Worm (Caenorhabditis elegans) whole organism, late embryonic: ENCODE results near the gene F22E12.3.

ENCODE experiments used
- C08G9.2 ChIP-seq: sonication (generic microtip); optimal IDR thresholded peaks from 2 replicates; lab custom pipeline; 2016; ENCODE audit warnings: mild to moderate bottlenecking, missing genetic modification characterization, moderate library complexity, missing compliant biosample characterization
- C38D4.7 ChIP-seq: fragments of 200-800 bp; sonication (Bioruptor generic); optimal IDR thresholded peaks from 2 replicates; lab custom pipeline; 2018; ENCODE audit warnings: mild to moderate bottlenecking, missing genetic modification characterization, moderate library complexity, missing compliant biosample characterization
- F13H6.1 ChIP-seq: sonication (generic microtip); optimal IDR thresholded peaks from 2 replicates; lab custom pipeline; 2016; ENCODE audit warnings: missing genetic modification characterization, missing compliant biosample characterization
- K09A11.1 ChIP-seq: sonication (generic microtip); optimal IDR thresholded peaks from 2 replicates; lab custom pipeline; 2017; ENCODE audit warnings: antibody characterized with exemption, mild to moderate bottlenecking, missing genetic modification characterization, missing compliant biosample characterization; ENCODE audit not compliant: insufficient read depth
- Y22D7AL.16 ChIP-seq: sonication (generic microtip); optimal IDR thresholded peaks from 2 replicates; lab custom pipeline; 2016; ENCODE audit warnings: missing genetic modification characterization, missing compliant biosample characterization
- ceh-30 ChIP-seq: fragments of 150-350 bp; optimal IDR thresholded peaks from 2 replicates; lab custom pipeline; 2014; ENCODE audit warnings: missing biosample characterization, missing genetic modification characterization
- ceh-31 ChIP-seq: sonication (generic microtip); optimal IDR thresholded peaks from 2 replicates; lab custom pipeline; 2016; ENCODE audit warnings: missing genetic modification characterization, missing compliant biosample characterization
- ceh-34 ChIP-seq: sonication (generic microtip); optimal IDR thresholded peaks from 2 replicates; lab custom pipeline; 2016; ENCODE audit warnings: mild to moderate bottlenecking, missing genetic modification characterization, missing compliant biosample characterization
- ceh-45 ChIP-seq: fragments of 200-800 bp; sonication (Bioruptor generic); IDR thresholded peaks from 2 replicates; pipeline ENCODE4 v1.3.6; 2022; ENCODE audit warnings: missing genetic modification reagents, missing genetic modification characterization, missing compliant biosample characterization
- ceh-6 ChIP-seq: fragments of 200-800 bp; sonication (Bioruptor generic); optimal IDR thresholded peaks from 2 replicates; lab custom pipeline; 2018; ENCODE audit warnings: mild to moderate bottlenecking, missing genetic modification characterization, missing compliant biosample characterization
- ceh-9 ChIP-seq: sonication (generic microtip); optimal IDR thresholded peaks from 2 replicates; lab custom pipeline; 2016; ENCODE audit warnings: mild to moderate bottlenecking, missing genetic modification characterization, inconsistent platforms, missing compliant biosample characterization
- dve-1 ChIP-seq: sonication (generic microtip); optimal IDR thresholded peaks from 2 replicates; lab custom pipeline; 2017; ENCODE audit warnings: antibody characterized with exemption, mild to moderate bottlenecking, missing genetic modification characterization, missing compliant biosample characterization
- ets-4 ChIP-seq: sonication (generic microtip); optimal IDR thresholded peaks from 2 replicates; lab custom pipeline; 2016; ENCODE audit warnings: missing genetic modification characterization, missing compliant biosample characterization
- fax-1 ChIP-seq: sonication (generic microtip); optimal IDR thresholded peaks from 2 replicates; lab custom pipeline; 2016; ENCODE audit warnings: missing genotype, missing genetic modification characterization, missing compliant biosample characterization
- fkh-10 ChIP-seq: fragments of 150-350 bp; optimal IDR thresholded peaks from 2 replicates; lab custom pipeline; 2014; ENCODE audit warnings: missing biosample characterization, missing genetic modification reagents, missing genetic modification characterization
- hlh-13 ChIP-seq: fragments of 200-800 bp; sonication (Bioruptor generic); optimal IDR thresholded peaks from 2 replicates; lab custom pipeline; 2018; ENCODE audit warnings: mild to moderate bottlenecking, missing genetic modification characterization, missing compliant biosample characterization
- hlh-6 ChIP-seq: sonication (generic microtip); optimal IDR thresholded peaks from 2 replicates; lab custom pipeline; 2016; ENCODE audit warnings: missing genotype, missing genetic modification characterization, missing compliant biosample characterization
- lim-6 ChIP-seq: sonication (generic microtip); optimal IDR thresholded peaks from 2 replicates; lab custom pipeline; 2016; ENCODE audit warnings: missing genetic modification characterization, missing compliant biosample characterization
- lin-11 ChIP-seq: fragments of 200-800 bp; sonication (Bioruptor generic); optimal IDR thresholded peaks from 2 replicates; lab custom pipeline; 2018; ENCODE audit warnings: mild to moderate bottlenecking, missing genetic modification characterization, missing compliant biosample characterization
- madf-2 ChIP-seq: sonication (generic microtip); optimal IDR thresholded peaks from 2 replicates; lab custom pipeline; 2017; ENCODE audit warnings: missing genetic modification characterization, missing compliant biosample characterization
- mec-3 ChIP-seq: sonication (generic microtip); optimal IDR thresholded peaks from 2 replicates; lab custom pipeline; 2016; ENCODE audit warnings: borderline replicate concordance, missing genetic modification characterization, missing compliant biosample characterization
- nhr-11 ChIP-seq: fragments of 150-350 bp; optimal IDR thresholded peaks from 2 replicates; lab custom pipeline; 2014; ENCODE audit warnings: missing biosample characterization, missing genetic modification characterization
- nhr-232 ChIP-seq: sonication (generic microtip); optimal IDR thresholded peaks from 2 replicates; lab custom pipeline; 2016; ENCODE audit warnings: missing genetic modification characterization, missing compliant biosample characterization
- npax-4 ChIP-seq: sonication (generic microtip); optimal IDR thresholded peaks from 2 replicates; lab custom pipeline; 2016; ENCODE audit warnings: missing genetic modification characterization, missing compliant biosample characterization
- pha-4 ChIP-seq: fragments of 150-350 bp; optimal IDR thresholded peaks from 2 replicates; lab custom pipeline; 2018; ENCODE audit warnings: missing biosample characterization, missing genetic modification reagents, missing genetic modification characterization
- pqm-1 ChIP-seq: sonication (generic microtip); optimal IDR thresholded peaks from 2 replicates; lab custom pipeline; 2016; ENCODE audit warnings: missing genetic modification characterization, missing compliant biosample characterization
- pros-1 ChIP-seq: fragments of 150-350 bp; optimal IDR thresholded peaks from 2 replicates; lab custom pipeline; 2014; ENCODE audit warnings: missing biosample characterization, missing genetic modification reagents, missing genetic modification characterization
- ref-2 ChIP-seq: sonication (generic microtip); optimal IDR thresholded peaks from 2 replicates; lab custom pipeline; 2016; ENCODE audit warnings: missing genetic modification characterization, missing compliant biosample characterization
- sdc-2 ChIP-seq: sonication (generic microtip); optimal IDR thresholded peaks from 2 replicates; lab custom pipeline; 2016; ENCODE audit warnings: missing genotype, missing genetic modification characterization, missing compliant biosample characterization
- sox-2 ChIP-seq: fragments of 200-800 bp; sonication (Bioruptor generic); IDR thresholded peaks from 2 replicates; pipeline ENCODE4 v1.3.6; 2022; ENCODE audit warnings: missing genetic modification reagents, missing genetic modification characterization, missing compliant biosample characterization
- syd-9 ChIP-seq: sonication (generic microtip); optimal IDR thresholded peaks from 2 replicates; lab custom pipeline; 2016; ENCODE audit warnings: mild to moderate bottlenecking, missing genetic modification characterization, moderate library complexity, missing compliant biosample characterization
- unc-3 ChIP-seq, 2 experiments: fragments of 200-800 bp in 1 of 2; sonication (Bioruptor generic) in 1 of 2; sonication (generic microtip) in 1 of 2; conservative IDR thresholded peaks in 1 of 2; optimal IDR thresholded peaks in 1 of 2; 2 replicates each; pipeline versions ENCODE4 v1.3.6 to Lab custom; 2016 to 2022; ENCODE audit warnings: missing compliant biosample characterization in 2 of 2, missing genetic modification characterization in 2 of 2, missing genetic modification reagents in 1 of 2
- unc-42 ChIP-seq: sonication (generic microtip); optimal IDR thresholded peaks from 2 replicates; lab custom pipeline; 2016; ENCODE audit warnings: missing genotype, missing genetic modification characterization, missing compliant biosample characterization
- unc-55 ChIP-seq: sonication (generic microtip); optimal IDR thresholded peaks from 2 replicates; lab custom pipeline; 2017; ENCODE audit warnings: missing biosample characterization, missing genetic modification reagents, missing genetic modification characterization
- unc-86 ChIP-seq: sonication (generic microtip); optimal IDR thresholded peaks from 2 replicates; lab custom pipeline; 2016; ENCODE audit warnings: missing genetic modification characterization, missing compliant biosample characterization

The F22E12.3 gene

DNA sequence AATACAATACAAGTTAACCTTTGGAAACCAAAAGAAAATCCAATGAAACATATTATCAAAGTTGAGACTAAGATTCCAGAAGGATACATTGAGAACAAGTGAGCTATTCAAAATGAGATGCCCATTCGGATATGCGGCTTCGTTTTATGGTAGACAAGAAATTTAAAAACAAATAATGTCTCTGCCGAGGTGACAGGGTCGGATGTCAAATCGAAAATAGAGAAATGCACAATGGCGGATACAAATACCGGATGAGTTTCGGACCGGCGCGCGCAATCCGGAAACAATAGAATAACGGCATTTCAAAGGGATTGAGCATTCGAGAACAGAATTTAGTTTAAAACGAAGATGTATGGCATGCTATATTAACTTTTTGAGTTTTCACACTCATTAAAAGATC is at the start of gene F22E12.3:
TSS of gene F22E12.3 (minus strand) at position 101 of the 400 bp plus-strand sequence.
- TF ChIP-seq ref-2 (no peak), ceh-9 (no peak), syd-9 (tag; lab: Kevin White, UChicago) (no peak), sox-2 (GFP tag; lab: Robert Waterston, UW) (no peak), C08G9.2 (no peak), C38D4.7 (GFP tag; lab: Kevin White, UChicago) (no peak), hlh-6 (no peak), dve-1 (tag; lab: Kevin White, UChicago) (no peak), mec-3 (tag; lab: Kevin White, UChicago) (no peak), Y22D7AL.16 (tag; lab: Kevin White, UChicago) (no peak), pqm-1 (tag; lab: Kevin White, UChicago) (no peak), lim-6 (tag; lab: Kevin White, UChicago) (no peak), ceh-45 (GFP tag; lab: Robert Waterston, UW) (no peak)

DNA sequence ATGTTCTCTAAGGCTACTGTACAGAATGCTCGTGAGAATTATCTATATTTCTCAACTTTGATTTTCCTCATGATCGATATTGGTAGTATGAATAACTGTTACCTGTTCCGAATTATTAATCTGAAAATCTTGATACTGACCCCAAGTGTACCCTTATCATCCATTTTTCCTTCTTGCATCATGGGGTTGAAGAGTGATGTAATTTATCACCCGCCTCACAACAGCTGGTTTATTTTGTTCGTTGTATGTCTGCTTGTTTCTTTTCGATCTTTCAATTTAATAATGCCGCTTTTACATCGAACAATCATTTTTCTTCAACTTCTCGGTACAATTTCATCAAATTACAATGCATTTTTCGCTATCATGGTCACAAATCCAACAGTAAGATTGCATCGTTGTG is 45.7 kb upstream of the F22E12.3 start, which contains the start of gene C35A5.6:
TSS of gene C35A5.6 (plus strand) at position 283 of the 400 bp plus-strand sequence.
- no peak for TF ChIP-seq unc-3 (GFP tag; conservative IDR thresholded peaks at IDR 0.05; lab: Robert Waterston, UW)
- no peak for TF ChIP-seq unc-3 (tag; optimal IDR thresholded peaks at IDR 0.05; lab: Kevin White, UChicago)
- no peak for TF ChIP-seq madf-2 (tag; lab: Kevin White, UChicago)
- TF ChIP-seq hlh-13: no peak
- TF ChIP-seq K09A11.1 (tag; lab: Kevin White, UChicago): no peak
- TF ChIP-seq sox-2 (GFP tag; lab: Robert Waterston, UW): no peak
- TF ChIP-seq pros-1 (tag; lab: Kevin White, UChicago): no peak
- TF ChIP-seq fax-1: no peak
- no peak for TF ChIP-seq fkh-10 (GFP tag; lab: Kevin White, UChicago)
- TF ChIP-seq npax-4 (tag; lab: Kevin White, UChicago): no peak

ce11 chrV:10505553-10505952 is 42.4 kb upstream of the F22E12.3 start, which contains the start of gene C35A5.5:
Gene C35A5.5, plus strand, starts transcription at chrV:10505853.
- no peak for TF ChIP-seq unc-86 (tag; lab: Kevin White, UChicago)
- TF ChIP-seq nhr-232 (tag; lab: Kevin White, UChicago): no peak
- no peak for TF ChIP-seq K09A11.1 (tag; lab: Kevin White, UChicago)
- no peak for TF ChIP-seq F13H6.1 (tag; lab: Kevin White, UChicago)
- TF ChIP-seq pqm-1 (tag; lab: Kevin White, UChicago): no peak
- no peak for TF ChIP-seq nhr-11
- TF ChIP-seq mec-3 (tag; lab: Kevin White, UChicago): no peak
- no peak for TF ChIP-seq ceh-34 (tag; lab: Kevin White, UChicago)
- no peak for TF ChIP-seq syd-9 (tag; lab: Kevin White, UChicago)
- no peak for TF ChIP-seq unc-55 (GFP tag; lab: Kevin White, UChicago)
- TF ChIP-seq pros-1 (tag; lab: Kevin White, UChicago): no peak
- TF ChIP-seq npax-4 (tag; lab: Kevin White, UChicago): no peak
- no peak for TF ChIP-seq fkh-10 (GFP tag; lab: Kevin White, UChicago)

- TF ChIP-seq unc-42: no peak
- no peak for TF ChIP-seq hlh-6
- TF ChIP-seq lin-11 (tag; lab: Kevin White, UChicago): no peak
- no peak for TF ChIP-seq ceh-31
- no peak for TF ChIP-seq unc-86 (tag; lab: Kevin White, UChicago)
- TF ChIP-seq sdc-2 (tag; lab: Kevin White, UChicago): no peak
- no peak for TF ChIP-seq pha-4
- no peak for TF ChIP-seq ceh-30 (tag; lab: Kevin White, UChicago)
- no peak for TF ChIP-seq mec-3 (tag; lab: Kevin White, UChicago)
- no peak for TF ChIP-seq ceh-6 (GFP tag; lab: Kevin White, UChicago)
- TF ChIP-seq K09A11.1 (tag; lab: Kevin White, UChicago): no peak
- no peak for TF ChIP-seq ets-4
Measured at ce11 chrV:10503893-10504292, 40.7 kb upstream of the F22E12.3 start, which contains the start of gene C35A5.10. Gene C35A5.10, plus strand, starts transcription at chrV:10504193.
